Worm (Caenorhabditis elegans) whole organism, dauer: ENCODE data around the gene enu-3.1.
"Not testable (repeated sequence)": the region's sequence is repeated elsewhere in the genome, so short reads cannot be mapped to it uniquely, and the experiment has no call there.

Source experiments
- unc-62 ChIP-seq: sonication (generic microtip); optimal IDR thresholded peaks from 2 replicates; lab custom pipeline; 2017; ENCODE audit warnings: missing biosample characterization, missing genetic modification reagents, missing genetic modification characterization

Gene enu-3.1

ce11 chrIII:10435938-10436842, at the start of gene enu-3.1, which contains the start of gene smrd-1:
enu-3.1 (plus strand) TSS chrIII:10436276.
smrd-1 (minus strand) TSS chrIII:10435988.
- not testable (repeated sequence) for TF ChIP-seq unc-62 (GFP tag; lab: Kevin White, UChicago)

ce11 chrIII:10386476-10386875, 49.6 kb upstream of the enu-3.1 start, which contains the start of gene C38H2.3:
C38H2.3 (minus strand) TSS chrIII:10386576.
- TF ChIP-seq unc-62 (GFP tag; lab: Kevin White, UChicago): no peak

- no peak for TF ChIP-seq unc-62 (GFP tag; lab: Kevin White, UChicago)
Measured at ce11 chrIII:10389608-10390007, 46.5 kb upstream of the enu-3.1 start.

- TF ChIP-seq unc-62 (GFP tag; lab: Kevin White, UChicago): no peak
Measured at ce11 chrIII:10391628-10392027, 44.4 kb upstream of the enu-3.1 start, which contains the start of gene M03C11.9. M03C11.9 (minus strand) TSS chrIII:10391728.

ce11 chrIII:10395990-10396389, 40.1 kb upstream of the enu-3.1 start, which contains the start of gene M03C11.1:
M03C11.1 (minus strand) TSS chrIII:10396090.
- TF ChIP-seq unc-62 (GFP tag; lab: Kevin White, UChicago): no peak

ce11 chrIII:10396891-10397502, 39.1 kb upstream of the enu-3.1 start:
- no peak for TF ChIP-seq unc-62 (GFP tag; lab: Kevin White, UChicago)

ce11 chrIII:10398919-10399318, 37.2 kb upstream of the enu-3.1 start:
- TF ChIP-seq unc-62 (GFP tag; lab: Kevin White, UChicago): no peak

ce11 chrIII:10404918-10405317, 31.2 kb upstream of the enu-3.1 start, which contains the start of the genes M03C11.3 and chl-1:
M03C11.3 (plus strand) TSS chrIII:10405070.
chl-1 (minus strand) TSS chrIII:10405240.
- no peak for TF ChIP-seq unc-62 (GFP tag; lab: Kevin White, UChicago)

- TF ChIP-seq unc-62 (GFP tag; lab: Kevin White, UChicago): no peak
Measured at ce11 chrIII:10407198-10407663, 28.8 kb upstream of the enu-3.1 start, which contains the start of gene hat-1. hat-1 (minus strand) TSS chrIII:10407248.

ce11 chrIII:10415822-10416221, 20.3 kb upstream of the enu-3.1 start, which contains the start of gene ymel-1:
ymel-1 (plus strand) TSS chrIII:10416139.
- TF ChIP-seq unc-62 (GFP tag; lab: Kevin White, UChicago): no peak

ce11 chrIII:10421680-10422079, 14.4 kb upstream of the enu-3.1 start:
- TF ChIP-seq unc-62 (GFP tag; lab: Kevin White, UChicago): no peak

- no peak for TF ChIP-seq unc-62 (GFP tag; lab: Kevin White, UChicago)
Measured at ce11 chrIII:10423906-10424305, 12.2 kb upstream of the enu-3.1 start, which contains the start of gene M03C11.6. M03C11.6 (minus strand) TSS chrIII:10424006.

- no peak for TF ChIP-seq unc-62 (GFP tag; lab: Kevin White, UChicago)
Measured at ce11 chrIII:10427882-10428281, 8.2 kb upstream of the enu-3.1 start, which contains the start of gene prp-3. prp-3 (minus strand) TSS chrIII:10427982.

ce11 chrIII:10432104-10432503, 4.0 kb upstream of the enu-3.1 start:
- TF ChIP-seq unc-62 (GFP tag; lab: Kevin White, UChicago): no peak

ce11 chrIII:10438780-10439179, 2.7 kb downstream of the enu-3.1 start, which contains the start of gene H04D03.6:
H04D03.6 (minus strand) TSS chrIII:10438880.
- not testable (repeated sequence) for TF ChIP-seq unc-62 (GFP tag; lab: Kevin White, UChicago)
